Fruit fly (Drosophila melanogaster) ovary, adult (tissue): ENCODE measurements around the gene Arp8.
A peak's percentile ranks its signal among the peaks of the same experiment; 100 is the strongest.

Source experiments
- CG17801 ChIP-seq: fragments of 200-800 bp; optimal IDR thresholded peaks from 2 replicates; lab custom pipeline; 2019; ENCODE audit warnings: missing biosample characterization, mild to moderate bottlenecking, missing genetic modification characterization, moderate library complexity; ENCODE audit not compliant: partially characterized antibody

The Arp8 gene

DNA sequence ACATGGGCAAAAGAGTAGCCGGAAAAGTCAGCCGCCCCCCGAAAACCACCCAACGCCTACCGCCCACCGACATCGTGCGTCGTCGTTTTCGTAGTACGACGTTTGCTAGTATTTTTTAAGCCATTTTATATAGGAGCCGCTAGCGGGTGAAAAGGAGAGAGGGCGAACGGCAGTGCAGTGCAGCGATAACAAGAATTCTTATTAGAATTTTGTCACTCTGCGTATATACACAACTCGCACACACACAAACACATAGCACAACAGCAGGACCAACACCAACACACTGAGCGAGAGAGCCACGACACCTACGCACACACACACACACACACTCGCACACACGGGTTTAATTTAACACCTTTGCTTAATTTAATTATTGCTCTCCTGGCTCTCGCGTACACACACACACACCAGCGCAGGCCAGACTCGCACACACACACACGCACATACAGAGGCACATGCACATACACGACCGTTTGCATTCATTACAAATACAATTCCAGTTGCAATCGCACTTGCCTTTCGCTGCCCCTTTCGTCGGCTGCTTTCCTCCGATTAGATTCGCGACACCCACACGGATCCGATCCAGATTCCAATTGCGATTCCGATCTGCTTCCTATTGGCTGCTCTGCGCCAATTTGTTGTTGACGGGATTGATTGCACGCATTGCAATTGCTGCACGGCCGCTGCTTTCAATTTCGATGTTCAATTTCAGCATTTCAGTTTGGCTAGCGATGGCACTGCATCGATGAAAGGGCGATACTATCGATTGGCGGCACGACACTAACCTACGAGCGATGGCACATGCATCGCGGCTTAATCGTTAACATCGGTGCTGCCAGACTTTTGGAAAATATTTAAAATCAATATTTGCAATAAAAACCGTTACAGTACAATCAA is 33.5 kb downstream of the Arp8 start, which contains the start of gene Socs16D:
Gene Socs16D (minus strand): TSS at position 758 of the 897 bp plus-strand sequence.
- TF ChIP-seq CG17801 (GFP tag; lab: Kevin White, UChicago): peak; percentile 61

DNA sequence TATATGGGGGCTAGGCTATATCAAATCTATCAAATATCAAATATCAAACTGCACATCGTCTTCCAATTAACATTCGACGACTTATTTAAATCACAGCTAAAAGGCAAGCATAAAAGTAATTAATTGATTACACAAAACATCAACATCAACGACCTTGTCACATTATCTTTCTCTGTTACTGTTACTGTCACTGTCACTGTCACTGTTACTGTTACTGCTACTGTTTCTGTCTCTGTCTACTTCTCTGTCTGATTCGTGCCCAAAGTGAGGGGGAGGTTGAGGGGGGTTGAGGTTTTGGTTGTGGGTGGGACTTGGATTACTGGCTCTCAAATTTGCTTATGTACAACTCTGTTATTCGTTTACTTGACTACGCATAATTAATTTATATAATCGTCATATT is 39.1 kb downstream of the Arp8 start:
- TF ChIP-seq CG17801 (GFP tag; lab: Kevin White, UChicago): no peak

DNA sequence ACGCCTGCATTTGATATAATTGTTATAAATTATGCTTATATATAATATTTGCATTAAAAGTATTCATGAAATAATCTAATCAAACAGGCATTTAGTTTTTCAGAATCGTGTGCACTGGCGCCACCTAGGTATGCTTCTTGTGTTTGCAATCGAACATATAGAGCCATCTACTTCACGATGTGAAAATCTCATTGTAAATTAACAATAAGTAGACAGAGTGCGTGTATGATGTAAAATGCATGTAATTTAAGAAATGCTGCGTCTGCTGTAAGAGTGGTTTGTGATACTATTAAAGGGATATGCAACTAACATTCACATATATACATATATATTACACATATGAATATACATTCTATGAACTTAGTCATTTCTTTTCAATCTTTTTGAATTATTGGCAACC is 40.3 kb downstream of the Arp8 start:
- no peak for TF ChIP-seq CG17801 (GFP tag; lab: Kevin White, UChicago)

DNA sequence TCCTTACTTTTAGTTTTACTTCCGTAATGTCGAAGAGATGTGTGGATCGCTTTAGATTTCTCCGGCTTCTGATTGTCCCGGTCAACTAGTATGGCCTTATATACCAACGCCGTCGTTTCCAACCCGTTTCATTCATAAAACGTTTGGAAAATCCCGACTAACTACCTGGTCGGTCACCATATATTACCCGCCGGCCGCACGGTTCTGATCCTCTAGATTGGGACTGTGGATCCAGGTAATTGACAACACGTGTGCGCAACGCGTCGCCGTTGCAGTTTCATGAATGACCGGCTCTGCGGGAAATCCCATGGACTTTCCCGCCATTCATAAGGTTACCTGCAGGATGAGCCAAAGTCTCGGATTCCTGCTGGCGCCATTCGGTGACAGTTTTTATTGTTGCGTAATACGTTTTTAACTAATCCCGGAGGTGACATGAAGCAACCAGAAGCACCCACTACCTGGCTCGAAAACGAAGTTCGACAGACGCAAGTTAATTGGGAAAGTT is 40.9 kb downstream of the Arp8 start, which contains the start of gene CG12986:
Gene CG12986 (minus strand): TSS at position 51 of the 505 bp plus-strand sequence.
- TF ChIP-seq CG17801 (GFP tag; lab: Kevin White, UChicago): no peak

DNA sequence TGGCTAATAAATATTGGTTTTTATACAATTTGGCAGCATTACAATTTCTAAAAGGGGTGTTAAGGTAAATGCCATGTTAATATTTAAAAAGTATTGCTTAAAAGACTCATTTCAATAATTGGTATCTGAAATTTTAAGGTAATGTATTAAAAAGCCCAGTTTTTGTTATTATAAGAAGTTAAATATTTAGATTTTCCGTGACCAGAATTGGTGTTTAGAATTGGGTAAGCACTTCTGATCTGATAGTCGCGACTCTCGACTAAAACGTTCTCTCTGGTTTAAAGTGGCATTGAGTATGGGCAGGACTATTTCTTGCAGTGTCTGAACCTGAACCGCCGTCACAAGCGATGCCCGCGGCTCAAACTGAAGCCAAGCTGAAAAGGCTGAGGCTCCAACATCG is 44.2 kb downstream of the Arp8 start:
- no peak for TF ChIP-seq CG17801 (GFP tag; lab: Kevin White, UChicago)

DNA sequence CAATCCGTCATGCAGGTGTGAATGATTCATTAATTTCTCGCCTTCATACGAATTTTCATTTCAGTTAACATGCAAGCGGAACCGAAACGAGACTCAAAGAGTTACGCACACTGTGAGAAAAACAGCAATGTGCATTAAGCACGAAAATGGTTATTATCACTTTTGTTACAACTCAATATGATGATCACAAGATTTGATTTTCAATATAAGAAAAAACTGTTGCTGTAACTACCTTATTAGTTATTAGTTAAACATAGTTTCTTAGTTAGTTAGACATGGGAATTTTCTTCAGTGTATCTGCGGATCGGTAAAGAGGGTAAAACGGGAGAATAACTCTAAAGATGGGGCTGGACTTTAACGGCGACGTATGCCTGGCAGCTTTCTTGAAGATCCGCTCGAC is 45.8 kb downstream of the Arp8 start:
- no peak for TF ChIP-seq CG17801 (GFP tag; lab: Kevin White, UChicago)

DNA sequence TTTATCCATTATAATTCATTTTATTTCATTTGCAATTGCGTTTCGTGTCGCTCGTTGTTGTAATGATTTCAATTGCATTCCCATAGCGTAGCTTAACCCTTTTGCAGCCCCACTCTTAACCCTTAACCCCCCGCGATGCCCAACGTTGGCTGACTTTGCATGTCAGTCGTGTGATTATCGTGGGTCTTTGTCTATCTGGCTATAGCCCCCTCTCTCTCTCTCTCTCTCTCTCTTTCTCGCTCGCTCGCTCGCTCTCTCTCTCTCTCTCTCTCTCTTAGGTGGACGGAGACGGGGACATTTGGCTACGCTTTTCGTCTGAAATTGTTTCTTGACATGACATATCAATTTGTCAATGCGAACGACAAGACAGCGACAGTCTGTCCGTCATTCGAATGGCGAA is 48.4 kb downstream of the Arp8 start:
- no peak for TF ChIP-seq CG17801 (GFP tag; lab: Kevin White, UChicago)
